Fruit fly (Drosophila melanogaster) whole organism, embryonic: ENCODE measurements around the gene CG6216.

ENCODE experiments used
- Adf1 ChIP-seq: fragments of 200-800 bp; sonication (Bioruptor generic); IDR thresholded peaks from 2 replicates; pipeline ENCODE4 v1.3.6; 2022; ENCODE audit warnings: missing biosample characterization, missing genetic modification characterization
- B-H2 ChIP-seq: fragments of 200-800 bp; sonication (Bioruptor generic); optimal IDR thresholded peaks from 2 replicates; lab custom pipeline; 2018; ENCODE audit warnings: missing biosample characterization, mild to moderate bottlenecking, missing genetic modification characterization
- Bdp1 ChIP-seq: fragments of 200-800 bp; sonication (Bioruptor generic); optimal IDR thresholded peaks from 3 replicates; lab custom pipeline; 2016; ENCODE audit warnings: missing biosample characterization, missing genetic modification characterization
- C15 ChIP-seq: fragments of 200-800 bp; sonication (Bioruptor generic); IDR thresholded peaks from 3 replicates; pipeline ENCODE4 v1.3.6; 2022; ENCODE audit warnings: missing biosample characterization, missing genetic modification characterization
- CG10147 ChIP-seq: fragments of 200-800 bp; sonication (Bioruptor generic); optimal IDR thresholded peaks from 2 replicates; lab custom pipeline; 2019; ENCODE audit warnings: missing biosample characterization, mild to moderate bottlenecking, missing genetic modification characterization, moderate library complexity
- CG11695 ChIP-seq: fragments of 200-800 bp; sonication (Bioruptor generic); IDR thresholded peaks from 3 replicates; pipeline ENCODE4 v1.3.6; 2022; ENCODE audit warnings: missing biosample characterization, missing genetic modification characterization
- CG12299 ChIP-seq: fragments of 200-800 bp; sonication (Bioruptor generic); optimal IDR thresholded peaks from 2 replicates; lab custom pipeline; 2018; ENCODE audit warnings: missing biosample characterization, mild to moderate bottlenecking, missing genetic modification characterization
- CG13775 ChIP-seq: fragments of 200-800 bp; sonication (Bioruptor generic); optimal IDR thresholded peaks from 3 replicates; lab custom pipeline; 2017; ENCODE audit warnings: missing biosample characterization, mild to moderate bottlenecking, missing genetic modification characterization
- CG14860 ChIP-seq: fragments of 200-800 bp; sonication (Bioruptor generic); IDR thresholded peaks from 3 replicates; pipeline ENCODE4 v1.3.6; 2022; ENCODE audit warnings: missing biosample characterization, missing genetic modification characterization; ENCODE audit not compliant: partially characterized antibody
- CG16815 ChIP-seq: fragments of 200-800 bp; sonication (Bioruptor generic); optimal IDR thresholded peaks from 3 replicates; lab custom pipeline; 2017; ENCODE audit warnings: missing biosample characterization, mild to moderate bottlenecking, missing genetic modification characterization
- CG18764 ChIP-seq: fragments of 200-800 bp; sonication (Bioruptor generic); optimal IDR thresholded peaks from 3 replicates; lab custom pipeline; 2016; ENCODE audit warnings: missing biosample characterization, missing genetic modification characterization
- CG31224 ChIP-seq: fragments of 200-800 bp; sonication (Bioruptor generic); IDR thresholded peaks from 2 replicates; pipeline ENCODE4 v1.3.6; 2022; ENCODE audit warnings: missing biosample characterization, missing genetic modification characterization
- CG31388 ChIP-seq: fragments of 200-800 bp; sonication (Bioruptor generic); optimal IDR thresholded peaks from 2 replicates; lab custom pipeline; 2016; ENCODE audit warnings: missing biosample characterization, missing genetic modification characterization
- CG33557 ChIP-seq: fragments of 200-800 bp; sonication (Bioruptor generic); optimal IDR thresholded peaks from 2 replicates; lab custom pipeline; 2019; ENCODE audit warnings: missing biosample characterization, mild to moderate bottlenecking, missing genetic modification characterization, moderate library complexity
- CG3726 ChIP-seq: fragments of 200-800 bp; sonication (Bioruptor generic); IDR thresholded peaks from 3 replicates; pipeline ENCODE4, ENCODE4 v1.3.6; 2022; ENCODE audit warnings: missing biosample characterization, missing genetic modification characterization
- CG6683 ChIP-seq: fragments of 200-800 bp; sonication (Bioruptor generic); optimal IDR thresholded peaks from 2 replicates; lab custom pipeline; 2017; ENCODE audit warnings: missing biosample characterization, mild to moderate bottlenecking, missing genetic modification characterization, missing genetic modification reagents
- CG6689 ChIP-seq: fragments of 200-800 bp; sonication (Bioruptor generic); IDR thresholded peaks from 2 replicates; pipeline ENCODE4 v1.3.6; 2022; ENCODE audit warnings: missing biosample characterization, missing genetic modification characterization
- CG7839 ChIP-seq: fragments of 200-800 bp; sonication (Bioruptor generic); optimal IDR thresholded peaks from 3 replicates; lab custom pipeline; 2018; ENCODE audit warnings: missing biosample characterization, mild to moderate bottlenecking, missing genetic modification characterization, moderate library complexity
- CG7963 ChIP-seq: fragments of 200-800 bp; sonication (Bioruptor generic); IDR thresholded peaks from 3 replicates; pipeline ENCODE4 v1.3.6; 2022; ENCODE audit warnings: missing biosample characterization, missing genetic modification characterization; ENCODE audit not compliant: partially characterized antibody
- CG7987 ChIP-seq: fragments of 200-800 bp; sonication (Bioruptor generic); optimal IDR thresholded peaks from 2 replicates; lab custom pipeline; 2018; ENCODE audit warnings: missing biosample characterization, mild to moderate bottlenecking, missing genetic modification characterization, moderate library complexity
- Chrac-16 ChIP-seq: fragments of 200-800 bp; sonication (Bioruptor generic); optimal IDR thresholded peaks from 3 replicates; lab custom pipeline; 2016; ENCODE audit warnings: missing biosample characterization, missing genetic modification characterization
- D19A ChIP-seq: fragments of 200-800 bp; optimal IDR thresholded peaks from 3 replicates; lab custom pipeline; 2019; ENCODE audit warnings: missing biosample characterization, mild to moderate bottlenecking, missing genetic modification characterization, moderate library complexity
- Dbx ChIP-seq: fragments of 200-800 bp; sonication (Bioruptor generic); IDR thresholded peaks from 3 replicates; pipeline ENCODE4 v1.3.6; 2022; ENCODE audit warnings: missing biosample characterization, missing genetic modification characterization
- Dp ChIP-seq: fragments of 200-800 bp; sonication (Bioruptor generic); optimal IDR thresholded peaks from 2 replicates; lab custom pipeline; 2018; ENCODE audit warnings: missing biosample characterization, mild to moderate bottlenecking, missing genetic modification characterization, moderate library complexity
- E2f2 ChIP-seq: fragments of 200-800 bp; sonication (Bioruptor generic); IDR thresholded peaks from 2 replicates; pipeline ENCODE4 v1.3.6; 2022; ENCODE audit warnings: missing biosample characterization, missing genetic modification characterization
- Hmx ChIP-seq: fragments of 200-800 bp; sonication (Bioruptor generic); optimal IDR thresholded peaks from 2 replicates; lab custom pipeline; 2016; ENCODE audit warnings: missing biosample characterization, missing genetic modification characterization
- Hr3 ChIP-seq: fragments of 200-800 bp; sonication (Bioruptor generic); optimal IDR thresholded peaks from 3 replicates; lab custom pipeline; 2016; ENCODE audit warnings: missing biosample characterization, missing genetic modification characterization
- Myb ChIP-seq: fragments of 200-800 bp; sonication (Bioruptor generic); optimal IDR thresholded peaks from 2 replicates; lab custom pipeline; 2016; ENCODE audit warnings: missing biosample characterization, missing genetic modification characterization
- NFAT ChIP-seq: fragments of 200-800 bp; sonication (Bioruptor generic); IDR thresholded peaks from 2 replicates; pipeline ENCODE4 v1.3.6; 2022; ENCODE audit warnings: missing biosample characterization, missing genetic modification characterization
- Opbp ChIP-seq: fragments of 200-800 bp; sonication (Bioruptor generic); IDR thresholded peaks from 3 replicates; pipeline ENCODE4 v1.3.6; 2022; ENCODE audit warnings: missing biosample characterization, missing genetic modification characterization; ENCODE audit not compliant: partially characterized antibody
- Optix ChIP-seq: fragments of 200-800 bp; sonication (Bioruptor generic); IDR thresholded peaks from 3 replicates; pipeline ENCODE4 v1.3.6; 2022; ENCODE audit warnings: missing biosample characterization, missing genetic modification characterization
- Vsx1 ChIP-seq: fragments of 200-800 bp; sonication (Bioruptor generic); optimal IDR thresholded peaks from 2 replicates; lab custom pipeline; 2017; ENCODE audit warnings: missing biosample characterization, mild to moderate bottlenecking, missing genetic modification characterization, missing genetic modification reagents
- Xrp1 ChIP-seq: fragments of 200-800 bp; sonication (Bioruptor generic); IDR thresholded peaks from 2 replicates; pipeline ENCODE4 v1.3.6; 2022; ENCODE audit warnings: missing biosample characterization, missing genetic modification characterization
- croc ChIP-seq: fragments of 200-800 bp; sonication (Bioruptor generic); conservative IDR thresholded peaks from 3 replicates; pipeline ENCODE4 v1.3.6; 2022; ENCODE audit warnings: missing biosample characterization, missing genetic modification characterization
- crp ChIP-seq, 2 experiments: fragments of 200-800 bp; sonication (Bioruptor generic); optimal IDR thresholded peaks; 2 replicates in 1 of 2; 3 replicates in 1 of 2; lab custom pipeline; 2017; ENCODE audit warnings: missing biosample characterization in 2 of 2, missing genetic modification characterization in 2 of 2, mild to moderate bottlenecking in 1 of 2, moderate library complexity in 1 of 2
- ems ChIP-seq: fragments of 200-800 bp; sonication (Bioruptor generic); optimal IDR thresholded peaks from 3 replicates; lab custom pipeline; 2016; ENCODE audit warnings: missing biosample characterization, missing genetic modification characterization
- esg ChIP-seq: fragments of 200-800 bp; sonication (Bioruptor generic); conservative IDR thresholded peaks from 2 replicates; pipeline ENCODE4 v1.3.6; 2022; ENCODE audit warnings: missing biosample characterization, missing genetic modification characterization
- gem ChIP-seq: fragments of 200-800 bp; sonication (Bioruptor generic); optimal IDR thresholded peaks from 2 replicates; lab custom pipeline; 2019; ENCODE audit warnings: missing biosample characterization, mild to moderate bottlenecking, missing genetic modification characterization, moderate library complexity
- grn ChIP-seq: fragments of 200-800 bp; sonication (Bioruptor generic); optimal IDR thresholded peaks from 3 replicates; lab custom pipeline; 2017; ENCODE audit warnings: missing biosample characterization, missing genetic modification characterization
- hbn ChIP-seq: fragments of 200-800 bp; sonication (Bioruptor generic); IDR thresholded peaks from 2 replicates; pipeline ENCODE4 v1.3.6; 2022; ENCODE audit warnings: missing biosample characterization, missing genetic modification characterization; ENCODE audit not compliant: partially characterized antibody
- ind ChIP-seq: fragments of 200-800 bp; sonication (Bioruptor generic); optimal IDR thresholded peaks from 3 replicates; lab custom pipeline; 2016; ENCODE audit warnings: missing biosample characterization, missing genetic modification characterization
- maf-S ChIP-seq: fragments of 200-800 bp; sonication (Bioruptor generic); optimal IDR thresholded peaks from 2 replicates; lab custom pipeline; 2016; ENCODE audit warnings: missing biosample characterization, missing genetic modification characterization
- mirr ChIP-seq: fragments of 200-800 bp; sonication (Bioruptor generic); optimal IDR thresholded peaks from 3 replicates; lab custom pipeline; 2018; ENCODE audit warnings: missing biosample characterization, mild to moderate bottlenecking, missing genetic modification characterization
- nerfin-1 ChIP-seq: fragments of 200-800 bp; sonication (Bioruptor generic); optimal IDR thresholded peaks from 3 replicates; lab custom pipeline; 2019; ENCODE audit warnings: missing biosample characterization, mild to moderate bottlenecking, missing genetic modification characterization, moderate library complexity
- sens-2 ChIP-seq: fragments of 200-800 bp; sonication (Bioruptor generic); IDR thresholded peaks from 2 replicates; pipeline ENCODE4 v1.3.6; 2022; ENCODE audit warnings: missing biosample characterization, missing genetic modification characterization
- shn ChIP-seq: fragments of 200-800 bp; sonication (Bioruptor generic); optimal IDR thresholded peaks from 3 replicates; lab custom pipeline; 2016; ENCODE audit warnings: missing biosample characterization, missing genetic modification characterization
- sob ChIP-seq: fragments of 200-800 bp; sonication (Bioruptor generic); IDR thresholded peaks from 2 replicates; pipeline ENCODE4 v1.3.6; 2022; ENCODE audit warnings: missing biosample characterization, missing genetic modification characterization
- tna ChIP-seq: fragments of 200-800 bp; sonication (Bioruptor generic); IDR thresholded peaks from 2 replicates; pipeline ENCODE4 v1.3.6; 2022; ENCODE audit warnings: missing biosample characterization, missing genetic modification characterization; ENCODE audit not compliant: partially characterized antibody
- toy ChIP-seq: fragments of 200-800 bp; sonication (Bioruptor generic); IDR thresholded peaks from 2 replicates; pipeline ENCODE4 v1.3.6; 2022; ENCODE audit warnings: missing biosample characterization, missing genetic modification characterization
- zf30C ChIP-seq: fragments of 200-800 bp; sonication (Bioruptor generic); optimal IDR thresholded peaks from 3 replicates; lab custom pipeline; 2018; ENCODE audit warnings: missing biosample characterization, mild to moderate bottlenecking, missing genetic modification characterization

The CG6216 gene

dm6 chr3L:11119901-11120418 is 30.6 kb downstream of the CG6216 start (continued):
- TF ChIP-seq CG7987 (GFP tag; lab: Kevin White, UChicago) (peak; percentile 22), Hmx (GFP tag; lab: Kevin White, UChicago) (no peak), Vsx1 (GFP tag; lab: Kevin White, UChicago) (peak; percentile 57), CG13775 (no peak), zf30C (GFP tag; lab: Kevin White, UChicago) (no peak), Bdp1 (GFP tag; lab: Kevin White, UChicago) (no peak), Chrac-16 (GFP tag; lab: Kevin White, UChicago) (no peak), Opbp (no peak), CG18764 (GFP tag; lab: Kevin White, UChicago) (no peak), CG6689 (GFP tag; lab: Robert Waterston, UW) (no peak), croc (no peak), CG10147 (GFP tag; lab: Kevin White, UChicago) (peak; percentile 56), CG14860 (GFP tag; lab: Robert Waterston, UW) (no peak), CG31388 (GFP tag; lab: Kevin White, UChicago) (no peak), CG3726 (GFP tag; lab: Robert Waterston, UW) (no peak), CG7963 (no peak), C15 (GFP tag; lab: Robert Waterston, UW) (no peak), CG31224 (GFP tag; lab: Robert Waterston, UW) (no peak), Optix (GFP tag; lab: Robert Waterston, UW) (no peak), esg (GFP tag; lab: Robert Waterston, UW) (no peak), tna (no peak), CG33557 (GFP tag; lab: Kevin White, UChicago) (no peak), gem (tag; lab: Kevin White, UChicago) (no peak), sens-2 (no peak), grn (GFP tag; lab: Kevin White, UChicago) (no peak), toy (no peak), ind (GFP tag; lab: Kevin White, UChicago) (no peak), Dbx (GFP tag; lab: Robert Waterston, UW) (0 out of 3 replicates have a peak, but pooled peaks have one; percentile 17), hbn (GFP tag; lab: Robert Waterston, UW) (no peak), CG7839 (tag; lab: Kevin White, UChicago) (no peak), Hr3 (GFP tag; lab: Kevin White, UChicago) (no peak), B-H2 (peak; percentile 54), Myb (no peak), CG11695 (0 out of 3 replicates have a peak, but pooled peaks have one; percentile 14), mirr (GFP tag; lab: Kevin White, UChicago) (peak; percentile 91), Dp (GFP tag; lab: Kevin White, UChicago) (no peak), Xrp1 (GFP tag; lab: Robert Waterston, UW) (no peak; the same call in 1 of the 2 replicates), ems (GFP tag; lab: Kevin White, UChicago) (no peak), crp (GFP tag; optimal IDR thresholded peaks at IDR 0.05; lab: Kevin White, UChicago) (no peak), CG12299 (tag; lab: Kevin White, UChicago) (peak; percentile 66), E2f2 (GFP tag; lab: Robert Waterston, UW) (peak; percentile 17; the same call in 1 of the 2 replicates), CG16815 (no peak), nerfin-1 (peak; percentile 83), Adf1 (GFP tag; lab: Robert Waterston, UW) (no peak; the same call in 1 of the 2 replicates), shn (GFP tag; lab: Kevin White, UChicago) (no peak), sob (peak; percentile 48), D19A (tag; lab: Kevin White, UChicago) (no peak), maf-S (GFP tag; lab: Kevin White, UChicago) (no peak), NFAT (peak; percentile 6; the same call in 1 of the 2 replicates), CG6683 (GFP tag; lab: Kevin White, UChicago) (peak; percentile 64)
